Worm (Caenorhabditis elegans) whole organism, early embryonic: Measurements from ENCODE around the gene pax-2.
A peak's percentile ranks its signal among the peaks of the same experiment; 100 is the strongest.

Experiments used
- B0310.2 ChIP-seq: sonication (generic microtip); optimal IDR thresholded peaks from 2 replicates; lab custom pipeline; 2016; ENCODE audit warnings: mild to moderate bottlenecking, missing genetic modification characterization, missing compliant biosample characterization
- F13C5.2 ChIP-seq: sonication (generic microtip); optimal IDR thresholded peaks from 2 replicates; lab custom pipeline; 2017; ENCODE audit warnings: mild to moderate bottlenecking, missing genetic modification characterization, inconsistent platforms, missing compliant biosample characterization
- aly-1 ChIP-seq: sonication (generic microtip); optimal IDR thresholded peaks from 2 replicates; lab custom pipeline; 2016; ENCODE audit warnings: missing genetic modification characterization, missing compliant biosample characterization
- ama-1 ChIP-seq: fragments of 150-350 bp; optimal IDR thresholded peaks from 2 replicates; lab custom pipeline; 2014
- ceh-13 ChIP-seq: fragments of 200-800 bp; sonication (Bioruptor generic); optimal IDR thresholded peaks from 2 replicates; lab custom pipeline; 2018; ENCODE audit warnings: mild to moderate bottlenecking, missing genetic modification characterization, missing compliant biosample characterization
- ceh-36 ChIP-seq: sonication (generic microtip); optimal IDR thresholded peaks from 2 replicates; lab custom pipeline; 2016; ENCODE audit warnings: missing genetic modification characterization, inconsistent platforms, missing compliant biosample characterization
- ets-7 ChIP-seq: sonication (generic microtip); optimal IDR thresholded peaks from 2 replicates; lab custom pipeline; 2016; ENCODE audit warnings: missing genotype, missing genetic modification characterization, missing compliant biosample characterization
- flt-1 ChIP-seq: fragments of 200-800 bp; sonication (Bioruptor generic); IDR thresholded peaks from 2 replicates; pipeline ENCODE4 v1.3.6; 2022; ENCODE audit warnings: missing genetic modification characterization, missing compliant biosample characterization
- hmbx-1 ChIP-seq: sonication (generic microtip); optimal IDR thresholded peaks from 2 replicates; lab custom pipeline; 2016; ENCODE audit warnings: mild to moderate bottlenecking, missing genetic modification characterization, missing compliant biosample characterization
- hmg-4 ChIP-seq: fragments of 200-800 bp; sonication (Bioruptor generic); optimal IDR thresholded peaks from 2 replicates; lab custom pipeline; 2018; ENCODE audit warnings: mild to moderate bottlenecking, missing genetic modification characterization, missing compliant biosample characterization
- hnd-1 ChIP-seq: sonication (generic microtip); optimal IDR thresholded peaks from 2 replicates; lab custom pipeline; 2016; ENCODE audit warnings: missing genetic modification characterization, missing compliant biosample characterization
- pes-1 ChIP-seq: fragments of 200-800 bp; sonication (Bioruptor generic); IDR thresholded peaks from 2 replicates; pipeline ENCODE4 v1.3.6; 2022; ENCODE audit warnings: missing genetic modification reagents, missing genetic modification characterization, missing compliant biosample characterization
- scrt-1 ChIP-seq: fragments of 200-800 bp; sonication (Bioruptor generic); IDR thresholded peaks from 2 replicates; pipeline ENCODE4 v1.3.6; 2022; ENCODE audit warnings: missing genetic modification characterization, missing compliant biosample characterization
- sea-1 ChIP-seq: fragments of 200-800 bp; sonication (Bioruptor generic); conservative IDR thresholded peaks from 2 replicates; pipeline ENCODE4 v1.3.6; 2022; ENCODE audit warnings: missing genetic modification characterization, missing compliant biosample characterization
- tbx-11 ChIP-seq: fragments of 200-800 bp; sonication (Bioruptor generic); IDR thresholded peaks from 2 replicates; pipeline ENCODE4 v1.3.6; 2022; ENCODE audit warnings: missing genetic modification characterization, missing compliant biosample characterization
- tbx-37 ChIP-seq: fragments of 200-800 bp; sonication (Bioruptor generic); conservative IDR thresholded peaks from 2 replicates; pipeline ENCODE4 v1.3.6; 2022; ENCODE audit warnings: missing genetic modification reagents, missing genetic modification characterization, missing compliant biosample characterization
- tra-4 ChIP-seq: sonication (generic microtip); optimal IDR thresholded peaks from 2 replicates; lab custom pipeline; 2017; ENCODE audit warnings: missing genetic modification characterization, missing compliant biosample characterization

pax-2 gene

ce11 chrIV:4204275-4204674, at the start of gene pax-2:
TSS of gene pax-2 (minus strand) at chrIV:4204375.
- no peak for TF ChIP-seq pes-1 (GFP tag; lab: Robert Waterston, UW)
- TF ChIP-seq sea-1, result no peak
- no peak for TF ChIP-seq ets-7 (tag; lab: Kevin White, UChicago)
- no peak for TF ChIP-seq aly-1 (tag; lab: Kevin White, UChicago)
- no peak for TF ChIP-seq ceh-13 (GFP tag; lab: Kevin White, UChicago)
- TF ChIP-seq tbx-11 (GFP tag; lab: Robert Waterston, UW), result no peak
- TF ChIP-seq B0310.2 (tag; lab: Kevin White, UChicago), result no peak
- no peak for TF ChIP-seq ama-1 (lab: Kevin White, UChicago)
- TF ChIP-seq ceh-36, result no peak
- no peak for TF ChIP-seq hmbx-1 (tag; lab: Kevin White, UChicago)
- no peak for TF ChIP-seq F13C5.2 (tag; lab: Kevin White, UChicago)

DNA sequence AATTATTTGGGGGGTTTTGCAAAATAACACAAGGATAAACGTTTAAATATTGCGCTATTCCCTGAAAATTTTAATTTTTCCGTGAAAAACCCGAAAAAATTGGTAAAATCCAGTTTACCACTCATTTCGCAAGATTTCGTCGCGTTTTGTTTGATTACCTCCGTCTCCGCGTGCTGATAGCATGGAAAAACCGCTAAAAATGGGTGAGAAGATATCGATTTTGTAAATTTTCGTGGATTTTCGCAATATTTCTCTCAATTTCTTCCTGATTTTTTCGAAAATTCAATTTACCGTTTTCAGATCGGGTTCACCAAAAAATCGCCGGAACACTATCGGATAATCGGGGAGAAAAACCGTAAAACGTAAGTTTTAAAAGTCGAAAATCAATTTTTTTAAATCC, 43.6 kb upstream of the pax-2 start, which contains the start of gene ama-1:
TSS of gene ama-1 (plus strand) at position 301 of the 400 bp plus-strand sequence.
- TF ChIP-seq ceh-36 (no peak), pes-1 (GFP tag; lab: Robert Waterston, UW) (no peak), tra-4 (no peak), aly-1 (tag; lab: Kevin White, UChicago) (no peak)

DNA sequence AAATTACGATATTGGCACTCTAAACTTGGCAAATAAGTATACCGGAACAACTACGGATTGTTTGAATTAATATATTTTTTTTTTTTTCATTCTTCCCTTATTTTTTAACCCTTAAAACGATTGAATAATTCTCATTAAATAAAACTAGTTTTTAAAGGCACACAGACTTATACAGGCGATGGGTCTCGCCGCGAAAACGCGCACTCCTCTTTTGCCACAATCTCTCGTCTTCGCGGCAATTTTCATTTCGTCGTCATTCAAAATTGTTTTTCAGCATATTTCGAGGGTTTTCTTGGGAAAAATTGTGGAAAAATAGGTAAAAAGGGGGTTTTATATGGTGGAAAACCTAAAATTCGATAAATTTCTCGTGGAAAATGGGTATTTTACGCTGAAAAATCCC, 43.2 kb upstream of the pax-2 start:
- no peak for TF ChIP-seq ama-1 (lab: Kevin White, UChicago)
- peak; percentile 18 for TF ChIP-seq F13C5.2 (tag; lab: Kevin White, UChicago)
- TF ChIP-seq ceh-13 (GFP tag; lab: Kevin White, UChicago), result no peak

DNA sequence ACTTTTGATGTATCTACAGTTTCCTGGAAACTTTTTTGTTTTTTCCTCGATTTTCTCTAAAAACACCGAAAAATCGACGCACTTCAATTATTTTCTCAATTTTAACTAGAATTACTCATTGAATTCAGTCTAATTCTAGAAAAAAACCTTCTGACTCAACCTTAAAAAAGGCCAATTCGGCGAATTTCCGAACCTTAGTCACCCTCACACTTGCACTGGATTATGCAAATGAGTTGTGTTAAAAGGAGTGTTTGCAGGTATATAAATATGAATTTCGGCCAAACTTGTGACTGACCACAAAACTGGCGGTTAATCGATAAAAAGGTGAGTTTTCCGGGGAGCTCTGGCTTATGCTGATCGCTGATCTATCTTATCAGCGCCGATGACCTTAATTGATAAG, 42.3 kb upstream of the pax-2 start, which contains the start of gene ttr-20:
TSS of gene ttr-20 (plus strand) at position 301 of the 400 bp plus-strand sequence.
- TF ChIP-seq scrt-1 (GFP tag; lab: Robert Waterston, UW), result no peak
- no peak for TF ChIP-seq hmbx-1 (tag; lab: Kevin White, UChicago)
- TF ChIP-seq tbx-37, result no peak
- TF ChIP-seq sea-1, result no peak
- TF ChIP-seq pes-1 (GFP tag; lab: Robert Waterston, UW), result no peak

DNA sequence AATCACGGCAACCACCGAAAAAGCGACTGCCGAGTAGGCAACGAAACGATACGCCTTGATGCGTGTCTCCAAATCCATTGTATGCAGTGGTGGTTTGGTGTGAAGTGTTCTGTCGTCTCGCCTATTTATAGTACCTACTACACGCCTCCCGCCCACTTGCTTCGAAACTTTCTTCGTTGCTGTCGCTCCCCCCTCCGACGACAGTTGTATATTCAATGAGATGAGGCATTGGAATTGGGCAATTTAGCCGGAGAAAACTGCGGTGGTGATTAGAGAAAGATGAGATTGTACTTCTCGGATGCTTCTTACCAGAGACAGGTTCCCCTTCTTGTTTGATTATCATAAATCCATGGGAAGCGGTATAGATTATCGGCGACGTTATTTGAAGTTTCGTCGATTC, 40.3 kb upstream of the pax-2 start, which contains the start of gene col-34:
TSS of gene col-34 (minus strand) at position 101 of the 400 bp plus-strand sequence.
- no peak for TF ChIP-seq ama-1 (lab: Kevin White, UChicago)
- TF ChIP-seq tbx-37, result no peak
- no peak for TF ChIP-seq ceh-36
- TF ChIP-seq scrt-1 (GFP tag; lab: Robert Waterston, UW), result no peak
- TF ChIP-seq flt-1 (GFP tag; lab: Robert Waterston, UW), result no peak
- no peak for TF ChIP-seq hmg-4 (GFP tag; lab: Kevin White, UChicago)
- no peak for TF ChIP-seq pes-1 (GFP tag; lab: Robert Waterston, UW)
- TF ChIP-seq B0310.2 (tag; lab: Kevin White, UChicago), result no peak
- no peak for TF ChIP-seq tbx-11 (GFP tag; lab: Robert Waterston, UW)
- no peak for TF ChIP-seq F13C5.2 (tag; lab: Kevin White, UChicago)
- no peak for TF ChIP-seq aly-1 (tag; lab: Kevin White, UChicago)
- no peak for TF ChIP-seq hnd-1
- TF ChIP-seq ceh-13 (GFP tag; lab: Kevin White, UChicago), result no peak
- TF ChIP-seq hmbx-1 (tag; lab: Kevin White, UChicago), result no peak
- TF ChIP-seq tra-4, result no peak

DNA sequence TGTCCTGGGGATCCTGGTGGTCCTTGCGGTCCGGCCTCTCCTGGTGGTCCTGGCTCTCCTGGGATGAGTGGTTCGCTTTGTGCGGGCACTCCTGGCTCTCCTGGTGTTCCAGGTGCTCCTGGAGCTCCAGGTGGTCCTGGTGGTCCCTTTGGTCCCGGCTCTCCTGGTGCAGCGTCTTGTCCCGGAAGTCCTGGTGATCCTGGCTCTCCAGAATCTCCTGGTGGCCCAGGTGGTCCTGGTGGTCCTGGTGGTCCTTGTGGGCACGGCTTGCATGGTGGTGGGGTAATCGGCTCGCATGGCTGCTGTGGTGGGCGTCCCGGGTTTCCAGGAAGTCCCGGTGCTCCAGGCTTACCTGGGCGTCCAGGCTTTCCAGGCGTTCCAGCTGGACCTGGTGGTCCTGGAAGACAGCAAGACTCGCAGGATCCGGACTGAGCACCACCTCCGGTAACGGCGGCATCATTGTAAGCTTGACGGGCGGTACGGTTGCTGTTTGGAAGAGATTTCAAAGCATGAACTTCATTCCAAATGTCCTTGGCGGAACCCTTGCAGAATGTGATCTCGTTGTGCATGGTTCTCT, 39.7 kb upstream of the pax-2 start:
- TF ChIP-seq aly-1 (tag; lab: Kevin White, UChicago) (peak; percentile 2), tbx-37 (no peak)

DNA sequence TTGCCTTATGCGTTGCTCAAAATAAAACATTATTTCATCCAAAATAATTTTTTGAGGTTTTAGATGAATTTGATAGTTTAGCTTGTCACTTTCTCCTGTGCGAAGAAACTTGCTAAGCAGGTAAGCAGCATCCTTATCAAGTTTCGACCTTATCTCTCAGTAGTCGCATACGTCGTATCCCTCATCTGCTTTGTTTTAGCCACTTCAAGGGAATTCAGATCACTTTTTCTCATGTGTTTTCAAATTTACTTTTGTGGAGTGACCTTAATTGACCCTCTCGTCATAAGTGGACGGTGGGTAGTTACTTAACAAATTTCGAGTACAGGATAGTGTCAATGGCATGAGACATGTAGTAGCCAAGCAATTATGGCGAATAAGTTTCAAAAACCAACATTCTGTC, 32.5 kb upstream of the pax-2 start:
- TF ChIP-seq hmg-4 (GFP tag; lab: Kevin White, UChicago) (no peak), hmbx-1 (tag; lab: Kevin White, UChicago) (no peak), ceh-13 (GFP tag; lab: Kevin White, UChicago) (no peak), sea-1 (no peak), ets-7 (tag; lab: Kevin White, UChicago) (no peak), ceh-36 (no peak), aly-1 (tag; lab: Kevin White, UChicago) (no peak), F13C5.2 (tag; lab: Kevin White, UChicago) (no peak), tbx-11 (GFP tag; lab: Robert Waterston, UW) (no peak), hnd-1 (no peak), tra-4 (no peak), scrt-1 (GFP tag; lab: Robert Waterston, UW) (no peak), pes-1 (GFP tag; lab: Robert Waterston, UW) (no peak), B0310.2 (tag; lab: Kevin White, UChicago) (no peak), tbx-37 (no peak)

ce11 chrIV:4236025-4236407, 31.8 kb upstream of the pax-2 start:
- TF ChIP-seq ceh-13 (GFP tag; lab: Kevin White, UChicago) (no peak), sea-1 (no peak), hnd-1 (no peak), ama-1 (lab: Kevin White, UChicago) (no peak), tbx-37 (no peak), ets-7 (tag; lab: Kevin White, UChicago) (no peak), ceh-36 (no peak), hmg-4 (GFP tag; lab: Kevin White, UChicago) (no peak), F13C5.2 (tag; lab: Kevin White, UChicago) (no peak)
